Worm (Caenorhabditis elegans) whole organism, L4/young adult: ENCODE measurements around the gene far-4.

Experiments
- W03F9.2 ChIP-seq: fragments of 150-350 bp; optimal IDR thresholded peaks from 2 replicates; lab custom pipeline; 2014; ENCODE audit warnings: missing biosample characterization, missing genetic modification characterization
- dao-5 ChIP-seq: sonication (generic microtip); optimal IDR thresholded peaks from 2 replicates; lab custom pipeline; 2016; ENCODE audit warnings: missing genotype, missing genetic modification characterization, moderate library complexity, missing compliant biosample characterization
- him-1 ChIP-seq: sonication (generic microtip); optimal IDR thresholded peaks from 2 replicates; lab custom pipeline; 2016; ENCODE audit warnings: missing genotype, missing genetic modification reagents, missing genetic modification characterization, missing compliant biosample characterization

Gene far-4

DNA sequence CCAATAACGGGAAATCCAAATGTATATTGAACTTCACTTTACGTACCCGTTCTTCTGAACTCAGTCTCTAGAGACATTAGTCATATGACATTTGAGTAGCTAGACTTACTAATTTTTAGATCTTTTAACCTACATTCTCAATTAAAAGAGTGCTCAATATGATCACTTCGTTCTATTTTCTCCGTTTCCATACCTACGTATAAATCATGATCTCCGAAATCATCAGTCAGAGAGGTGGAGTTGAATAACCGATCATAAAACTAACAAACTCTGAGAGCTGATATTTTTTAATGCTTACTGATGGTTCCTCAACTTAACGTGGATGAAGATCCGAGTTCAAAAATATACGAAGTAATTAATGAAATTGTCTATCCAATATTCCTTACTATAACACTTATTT lies 35.4 kb downstream of the far-4 start, which contains the start of gene srd-35:
TSS of gene srd-35 (plus strand) at position 301 of the 400 bp plus-strand sequence.
- no peak for TF ChIP-seq W03F9.2 (tag; lab: Kevin White, UChicago)
- no peak for TF ChIP-seq him-1 (tag; lab: Kevin White, UChicago)
- no peak for TF ChIP-seq dao-5 (tag; lab: Kevin White, UChicago)

DNA sequence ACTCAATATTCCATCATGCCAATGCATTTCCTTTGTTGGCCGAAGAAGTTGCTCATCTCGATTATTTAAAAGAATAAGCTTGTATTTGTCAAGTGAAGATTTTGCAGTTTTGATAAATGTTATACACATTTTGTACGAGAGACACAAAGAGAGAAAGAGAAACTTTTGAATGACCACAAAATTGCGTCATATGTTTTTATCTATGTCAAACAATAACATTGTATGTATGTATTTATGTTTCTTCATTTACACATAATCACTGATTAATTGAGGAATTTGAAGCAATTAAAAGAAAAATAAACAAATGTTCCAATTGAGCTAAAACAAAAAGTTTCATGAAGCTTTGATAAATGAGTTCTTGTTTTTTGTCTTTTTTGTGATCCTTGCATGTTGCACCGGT lies 36.3 kb downstream of the far-4 start, which contains the start of gene hrg-9:
TSS of gene hrg-9 (minus strand) at position 152 of the 400 bp plus-strand sequence.
- TF ChIP-seq him-1 (tag; lab: Kevin White, UChicago): no peak
- TF ChIP-seq W03F9.2 (tag; lab: Kevin White, UChicago): no peak
- no peak for TF ChIP-seq dao-5 (tag; lab: Kevin White, UChicago)

DNA sequence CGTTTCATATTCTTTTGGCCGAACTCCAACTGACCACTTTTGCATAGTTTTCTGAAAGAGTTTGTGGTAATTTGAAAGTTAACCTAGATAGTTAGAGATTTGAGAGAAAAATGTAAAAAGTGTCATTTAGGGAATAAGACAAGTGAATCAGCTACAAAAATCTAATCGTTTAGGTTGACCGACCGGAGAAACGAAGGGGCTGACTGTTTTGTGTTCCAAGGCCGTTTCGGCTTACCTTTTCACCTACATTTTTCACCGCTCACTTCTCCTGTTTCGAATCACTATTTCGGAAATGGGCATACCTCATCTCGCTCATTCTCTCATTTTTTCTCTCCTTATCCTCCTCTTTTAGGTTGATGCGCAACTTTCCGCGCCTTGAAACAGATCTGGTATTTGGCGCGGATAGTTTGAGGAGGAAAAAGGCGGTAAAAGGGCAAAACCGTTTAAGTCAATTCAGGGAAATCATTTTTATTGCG lies 38.3 kb downstream of the far-4 start, which contains the start of gene mpst-7:
TSS of gene mpst-7 (minus strand) at position 51 of the 476 bp plus-strand sequence.
- TF ChIP-seq him-1 (tag; lab: Kevin White, UChicago): no peak
- TF ChIP-seq dao-5 (tag; lab: Kevin White, UChicago): no peak

DNA sequence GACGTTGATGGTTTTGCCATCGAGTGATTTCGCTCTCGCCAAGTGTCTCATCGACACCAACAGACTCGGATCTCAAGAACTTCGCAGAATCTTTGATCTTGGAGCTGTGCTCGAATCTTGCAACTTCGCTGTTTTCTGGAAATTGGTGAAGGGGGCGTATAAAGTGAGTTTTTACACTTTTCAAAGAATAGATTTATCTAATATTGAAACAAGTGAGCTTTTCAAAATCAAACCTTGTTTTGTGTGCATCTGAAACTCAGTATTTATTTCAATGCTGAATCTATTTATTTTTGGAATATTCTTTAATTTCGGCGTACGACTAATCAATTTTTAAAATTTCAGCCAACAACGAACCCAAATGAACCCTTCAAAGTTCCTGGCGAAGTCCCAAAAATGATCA lies 45.2 kb downstream of the far-4 start:
- TF ChIP-seq W03F9.2 (tag; lab: Kevin White, UChicago) (no peak), him-1 (tag; lab: Kevin White, UChicago) (no peak), dao-5 (tag; lab: Kevin White, UChicago) (no peak)

DNA sequence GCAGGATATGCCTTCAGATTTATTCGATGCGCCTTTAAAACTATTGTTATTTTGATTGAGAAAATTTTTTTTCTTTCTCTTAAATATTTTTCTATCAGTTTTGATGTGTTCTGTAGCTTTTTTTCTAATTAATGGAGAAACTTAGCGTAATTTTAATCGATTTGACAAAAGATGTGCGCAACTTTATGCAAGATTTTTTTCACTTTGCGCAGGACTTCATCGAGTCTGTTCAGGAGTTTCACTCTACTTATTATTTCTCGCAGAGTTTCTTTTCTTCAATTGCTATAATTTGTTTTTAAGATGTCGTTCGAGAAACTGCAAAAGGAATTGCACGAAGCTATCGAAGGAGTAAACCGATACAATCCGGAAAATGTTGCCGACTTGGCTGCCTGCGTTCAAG lies 45.8 kb downstream of the far-4 start, which contains the start of gene eif-3.K:
TSS of gene eif-3.K (plus strand) at position 301 of the 400 bp plus-strand sequence.
- TF ChIP-seq him-1 (tag; lab: Kevin White, UChicago) (no peak), W03F9.2 (tag; lab: Kevin White, UChicago) (no peak), dao-5 (tag; lab: Kevin White, UChicago) (no peak)

DNA sequence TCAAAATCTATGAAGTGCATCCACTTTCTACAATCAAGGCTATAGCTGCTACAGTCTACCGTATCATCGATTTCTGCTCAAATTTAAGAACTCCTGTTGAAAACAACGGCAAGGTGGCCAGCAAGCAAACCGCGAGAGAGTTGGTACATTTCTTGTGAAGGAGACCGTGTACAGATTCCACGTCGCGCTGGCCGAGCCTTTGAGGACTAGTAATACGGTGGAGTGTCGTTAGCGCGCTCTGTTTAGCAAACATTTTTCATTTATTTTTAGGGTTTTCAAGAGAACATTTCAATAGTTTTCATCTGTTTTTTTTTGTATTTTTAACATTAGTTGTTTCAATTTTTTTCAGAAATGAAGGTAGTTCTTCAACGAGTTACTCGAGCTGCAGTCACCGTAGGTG lies 47.2 kb downstream of the far-4 start, which contains the start of gene pqn-68:
TSS of gene pqn-68 (plus strand) at position 350 of the 400 bp plus-strand sequence.
- TF ChIP-seq W03F9.2 (tag; lab: Kevin White, UChicago) (no peak), dao-5 (tag; lab: Kevin White, UChicago) (no peak), him-1 (tag; lab: Kevin White, UChicago) (no peak)

DNA sequence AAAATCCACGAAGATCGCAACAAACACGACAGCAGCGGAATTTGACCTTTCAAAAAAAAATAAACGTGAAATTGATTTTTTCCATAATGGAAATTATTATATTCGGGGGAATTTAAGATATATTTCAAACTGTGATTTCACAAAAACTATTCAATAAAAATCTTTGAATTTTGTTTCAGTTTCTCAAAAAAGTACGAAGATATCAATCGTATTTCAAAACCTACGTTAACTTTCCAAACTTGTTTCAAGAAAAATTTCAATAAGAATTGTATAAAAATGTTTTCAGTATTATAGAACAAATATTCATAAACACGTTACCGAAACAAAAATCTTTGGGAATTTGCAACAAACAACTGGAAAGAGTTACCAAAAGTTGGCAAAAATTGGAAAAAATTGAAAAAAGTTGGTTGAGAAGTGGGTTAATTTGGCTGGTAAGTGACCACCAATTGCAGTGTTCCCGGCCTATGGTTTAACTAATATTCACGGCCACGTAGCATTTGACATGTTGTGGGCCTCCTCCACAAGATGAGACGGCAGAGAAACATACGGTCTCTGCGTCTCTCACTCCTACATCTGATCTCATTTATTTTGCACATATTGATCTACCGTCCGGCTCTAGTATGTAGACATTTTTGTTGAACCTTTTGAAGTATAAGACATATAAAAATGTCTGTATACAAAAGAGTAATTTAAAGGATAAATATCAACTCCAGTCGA lies 48.5 kb downstream of the far-4 start, which contains the start of the genes T16G1.9 and T16G1.18:
TSS of gene T16G1.9 (minus strand) at position 51 of the 717 bp plus-strand sequence.
TSS of gene T16G1.18 (plus strand) at position 493 of the 717 bp plus-strand sequence.
- TF ChIP-seq dao-5 (tag; lab: Kevin White, UChicago) (no peak), him-1 (tag; lab: Kevin White, UChicago) (no peak), W03F9.2 (tag; lab: Kevin White, UChicago) (no peak)

DNA sequence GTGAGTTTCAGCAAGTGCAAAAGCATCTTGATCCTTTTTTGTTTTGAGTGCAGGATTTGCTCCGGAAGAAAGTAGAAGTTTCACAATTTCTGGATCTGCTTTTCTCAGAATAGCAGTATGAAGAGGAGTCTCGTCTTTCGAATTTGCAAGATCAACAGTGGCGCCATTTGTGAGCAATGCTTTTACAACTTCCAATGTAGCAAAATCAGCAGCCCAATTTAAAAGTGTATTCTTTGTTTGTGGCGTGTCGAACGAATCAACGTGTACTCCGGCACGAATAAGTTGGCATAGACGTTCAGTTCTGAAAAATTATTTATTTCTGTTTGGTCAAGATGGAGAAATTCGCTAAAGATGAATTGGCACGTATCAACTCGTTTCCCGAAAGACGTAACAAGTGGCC lies 49.9 kb downstream of the far-4 start, which contains the start of gene T16G1.13:
TSS of gene T16G1.13 (plus strand) at position 301 of the 400 bp plus-strand sequence.
- no peak for TF ChIP-seq dao-5 (tag; lab: Kevin White, UChicago)
- no peak for TF ChIP-seq W03F9.2 (tag; lab: Kevin White, UChicago)
- TF ChIP-seq him-1 (tag; lab: Kevin White, UChicago): no peak
